Worm (Caenorhabditis elegans) whole organism, L4/young adult: ENCODE results near the gene C30H6.5.

Experiments used
- W03F9.2 ChIP-seq: fragments of 150-350 bp; optimal IDR thresholded peaks from 2 replicates; lab custom pipeline; 2014; ENCODE audit warnings: missing biosample characterization, missing genetic modification characterization
- dao-5 ChIP-seq: sonication (generic microtip); optimal IDR thresholded peaks from 2 replicates; lab custom pipeline; 2016; ENCODE audit warnings: missing genotype, missing genetic modification characterization, moderate library complexity, missing compliant biosample characterization
- him-1 ChIP-seq: sonication (generic microtip); optimal IDR thresholded peaks from 2 replicates; lab custom pipeline; 2016; ENCODE audit warnings: missing genotype, missing genetic modification reagents, missing genetic modification characterization, missing compliant biosample characterization

Gene C30H6.5

ce11 chrIV:17361143-17361542 is 10.4 kb upstream of the C30H6.5 start, which contains the start of gene clec-202:
TSS of gene clec-202 (plus strand) at chrIV:17361443.
- no peak for TF ChIP-seq W03F9.2 (tag; lab: Kevin White, UChicago)
- TF ChIP-seq dao-5 (tag; lab: Kevin White, UChicago): no peak
- no peak for TF ChIP-seq him-1

ce11 chrIV:17367294-17367693 is 4.3 kb upstream of the C30H6.5 start, which contains the start of gene zipt-17:
TSS of gene zipt-17 (minus strand) at chrIV:17367394.
- TF ChIP-seq dao-5 (tag; lab: Kevin White, UChicago) (no peak), W03F9.2 (tag; lab: Kevin White, UChicago) (no peak)

- no peak for TF ChIP-seq dao-5 (tag; lab: Kevin White, UChicago)
- no peak for TF ChIP-seq W03F9.2 (tag; lab: Kevin White, UChicago)
- no peak for TF ChIP-seq him-1
Measured at ce11 chrIV:17368292-17368691, 3.3 kb upstream of the C30H6.5 start, which contains the start of gene trh-1. TSS of gene trh-1 (plus strand) at chrIV:17368592.

ce11 chrIV:17376127-17376526 is 4.6 kb downstream of the C30H6.5 start, which contains the start of gene haf-1:
TSS of gene haf-1 (plus strand) at chrIV:17376427.
- TF ChIP-seq him-1 (no peak), dao-5 (tag; lab: Kevin White, UChicago) (no peak)

ce11 chrIV:17380061-17380680 is 8.6 kb downstream of the C30H6.5 start, which contains the start of the genes C30H6.9 and dlat-2:
TSS of gene C30H6.9 (minus strand) at chrIV:17380170.
TSS of gene dlat-2 (plus strand) at chrIV:17380626.
- TF ChIP-seq W03F9.2 (tag; lab: Kevin White, UChicago) (peak; percentile 76), dao-5 (tag; lab: Kevin White, UChicago) (no peak), him-1 (no peak)

ce11 chrIV:17382029-17382428 is 10.5 kb downstream of the C30H6.5 start, which contains the start of gene C30H6.8:
TSS of gene C30H6.8 (plus strand) at chrIV:17382329.
- TF ChIP-seq dao-5 (tag; lab: Kevin White, UChicago): no peak
- no peak for TF ChIP-seq him-1
- no peak for TF ChIP-seq W03F9.2 (tag; lab: Kevin White, UChicago)

- TF ChIP-seq W03F9.2 (tag; lab: Kevin White, UChicago) (no peak), him-1 (no peak), dao-5 (tag; lab: Kevin White, UChicago) (no peak)
Measured at ce11 chrIV:17383046-17383445, 11.5 kb downstream of the C30H6.5 start, which contains the start of gene C30H6.12. TSS of gene C30H6.12 (plus strand) at chrIV:17383346.

- TF ChIP-seq W03F9.2 (tag; lab: Kevin White, UChicago) (no peak), dao-5 (tag; lab: Kevin White, UChicago) (no peak), him-1 (no peak)
Measured at ce11 chrIV:17387442-17387967, 15.9 kb downstream of the C30H6.5 start, which contains the start of gene T02D1.8. TSS of gene T02D1.8 (minus strand) at chrIV:17387492.

ce11 chrIV:17395910-17396309 is 24.3 kb downstream of the C30H6.5 start, which contains the start of gene sru-15:
TSS of gene sru-15 (plus strand) at chrIV:17396210.
- TF ChIP-seq W03F9.2 (tag; lab: Kevin White, UChicago) (no peak), dao-5 (tag; lab: Kevin White, UChicago) (no peak), him-1 (no peak)

ce11 chrIV:17399455-17399854 is 27.9 kb downstream of the C30H6.5 start, which contains the start of gene T02D1.4:
TSS of gene T02D1.4 (plus strand) at chrIV:17399755.
- TF ChIP-seq him-1 (no peak), W03F9.2 (tag; lab: Kevin White, UChicago) (no peak), dao-5 (tag; lab: Kevin White, UChicago) (no peak)

ce11 chrIV:17405530-17405929 is 34.0 kb downstream of the C30H6.5 start, which contains the start of gene pmp-4:
TSS of gene pmp-4 (minus strand) at chrIV:17405630.
- TF ChIP-seq W03F9.2 (tag; lab: Kevin White, UChicago) (no peak), dao-5 (tag; lab: Kevin White, UChicago) (no peak), him-1 (no peak)

- TF ChIP-seq W03F9.2 (tag; lab: Kevin White, UChicago) (no peak), dao-5 (tag; lab: Kevin White, UChicago) (no peak), him-1 (no peak)
Measured at ce11 chrIV:17406119-17406518, 34.5 kb downstream of the C30H6.5 start.

ce11 chrIV:17407025-17407424 is 35.5 kb downstream of the C30H6.5 start, which contains the start of gene T02D1.7:
TSS of gene T02D1.7 (minus strand) at chrIV:17407125.
- TF ChIP-seq dao-5 (tag; lab: Kevin White, UChicago) (no peak), W03F9.2 (tag; lab: Kevin White, UChicago) (no peak), him-1 (no peak)

- TF ChIP-seq W03F9.2 (tag; lab: Kevin White, UChicago): no peak
- TF ChIP-seq him-1: no peak
- TF ChIP-seq dao-5 (tag; lab: Kevin White, UChicago): no peak
Measured at ce11 chrIV:17407491-17407890, 35.9 kb downstream of the C30H6.5 start, which contains the start of gene T02D1.9. TSS of gene T02D1.9 (minus strand) at chrIV:17407591.
